Worm (Caenorhabditis elegans): ENCODE results near the gene sid-3.
A peak's percentile ranks its signal among the peaks of the same experiment; 100 is the strongest.

sid-3 gene

ce11 chrX:17151160-17151711, 34.9 kb upstream of the sid-3 start, which contains the start of gene mdt-1.2 (continued):
- TF ChIP-seq vab-7 (GFP tag; IDR thresholded peaks at IDR 0.05) (no peak), lsy-2 (tag; optimal IDR thresholded peaks at IDR 0.05) (no peak), lin-38 (GFP tag; IDR thresholded peaks at IDR 0.05) (no peak), lin-13 (GFP tag; optimal IDR thresholded peaks at IDR 0.05) (peak; percentile 1), aly-2 (tag; optimal IDR thresholded peaks at IDR 0.05) (no peak), Y105C5A.15 (GFP tag; IDR thresholded peaks at IDR 0.05) (no peak), duxl-1 (tag; optimal IDR thresholded peaks at IDR 0.05; ENCODE audit: poor library complexity) (no peak), F26F4.8 (GFP tag; conservative IDR thresholded peaks at IDR 0.05) (no peak), nhr-28 (tag; optimal IDR thresholded peaks at IDR 0.05) (peak; percentile 66), hlh-11 (tag; optimal IDR thresholded peaks at IDR 0.05) (peak; percentile 75), gei-8 (GFP tag; optimal IDR thresholded peaks at IDR 0.05) (no peak), jun-1 (tag; optimal IDR thresholded peaks at IDR 0.05) (peak; percentile 25), pqm-1 (tag; optimal IDR thresholded peaks at IDR 0.05) (no peak), madf-5 (GFP tag; IDR thresholded peaks at IDR 0.05) (no peak), pha-4 (GFP tag; IDR thresholded peaks at IDR 0.05) (peak; percentile 47; the same call in 1 of the 2 replicates), pha-4 (tag; optimal IDR thresholded peaks at IDR 0.05) (peak; percentile 85), ama-1 (optimal IDR thresholded peaks at IDR 0.05) (no peak), ceh-28 (tag; optimal IDR thresholded peaks at IDR 0.05) (no peak), lim-7 (GFP tag; IDR thresholded peaks at IDR 0.05) (no peak), nhr-42 (GFP tag; IDR thresholded peaks at IDR 0.05) (no peak), mxl-3 (GFP tag; optimal IDR thresholded peaks at IDR 0.05) (peak; percentile 48), rbr-2 (tag; optimal IDR thresholded peaks at IDR 0.05) (peak; percentile 71), cey-2 (tag; optimal IDR thresholded peaks at IDR 0.05; ENCODE audit: borderline replicate concordance, insufficient read depth) (no peak), unc-62 (GFP tag; optimal IDR thresholded peaks at IDR 0.05 in 1 of 2) (no peak), unc-62 (tag; optimal IDR thresholded peaks at IDR 0.05) (no peak), unc-130 (GFP tag; optimal IDR thresholded peaks at IDR 0.05) (no peak), skn-1 (tag; optimal IDR thresholded peaks at IDR 0.05) (no peak), mxl-2 (GFP tag; conservative IDR thresholded peaks at IDR 0.05) (no peak), dpl-1 (GFP tag; optimal IDR thresholded peaks at IDR 0.05) (peak; percentile 66), daf-16 (GFP tag; optimal IDR thresholded peaks at IDR 0.05) (no peak), daf-16 (tag; optimal IDR thresholded peaks at IDR 0.05) (peak; percentile 69), unc-39 (tag; optimal IDR thresholded peaks at IDR 0.05) (no peak), sdz-12 (GFP tag; optimal IDR thresholded peaks at IDR 0.05) (no peak), lin-39 (tag; optimal IDR thresholded peaks at IDR 0.05) (no peak), ZK546.5 (tag; optimal IDR thresholded peaks at IDR 0.05) (no peak), zag-1 (tag; optimal IDR thresholded peaks at IDR 0.05) (no peak), mdl-1 (tag; optimal IDR thresholded peaks at IDR 0.05) (peak; percentile 26 to 70), lir-3 (tag; optimal IDR thresholded peaks at IDR 0.05) (no peak), lin-29 (GFP tag; IDR thresholded peaks at IDR 0.05) (no peak)

- TF ChIP-seq zfp-3 (GFP tag; conservative IDR thresholded peaks at IDR 0.05) (no peak), daf-8 (GFP tag; IDR thresholded peaks at IDR 0.05) (no peak), nhr-42 (GFP tag; IDR thresholded peaks at IDR 0.05) (no peak), aha-1 (tag) (peak; percentile 54), ztf-11 (tag; optimal IDR thresholded peaks at IDR 0.05) (no peak), ceh-20 (GFP tag; IDR thresholded peaks at IDR 0.05) (no peak), nhr-48 (tag; optimal IDR thresholded peaks at IDR 0.05) (no peak), pqm-1 (tag; optimal IDR thresholded peaks at IDR 0.05) (no peak), unc-62 (GFP tag; optimal IDR thresholded peaks at IDR 0.05 in 1 of 2) (peak in 1 of 2 experiments; percentile 85), unc-62 (tag; optimal IDR thresholded peaks at IDR 0.05) (no peak), vab-7 (GFP tag; IDR thresholded peaks at IDR 0.05) (no peak)
These were observed 29.1 kb upstream of the sid-3 start for ce11 chrX:17157089-17157488.
